4 fruit fly cellular contexts compared by ENCODE assay signal in genomic region chr2L:522752-523151, dm6.
TF ChIP-seq lines count a peak whose summit lies in the region.

No protein-coding gene starts in this region.

- peak; percentile 8 for TF ChIP-seq CTCF in whole organism, embryonic (GFP tag; optimal IDR thresholded peaks at IDR 0.05; lab: Kevin White, UChicago)

TF ChIP-seq in whole organism, embryonic, 481 proteins besides CTCF, POLR2A, EP300 and RAD21 (continues in another document):
- peak; percentile 62 for TF ChIP-seq CG10209 (GFP tag; optimal IDR thresholded peaks at IDR 0.05; lab: Kevin White, UChicago)
- no peak for TF ChIP-seq CG17568 (GFP tag; optimal IDR thresholded peaks at IDR 0.05; lab: Kevin White, UChicago)
- no peak for TF ChIP-seq CG6683 (GFP tag; optimal IDR thresholded peaks at IDR 0.05; lab: Kevin White, UChicago)
- no peak; the same call in none of the 2 replicates for TF ChIP-seq CG4360 (GFP tag; IDR thresholded peaks at IDR 0.05; lab: Robert Waterston, UW)
- TF ChIP-seq repo (GFP tag; optimal IDR thresholded peaks at IDR 0.05; lab: Kevin White, UChicago): no peak
- peak; percentile 40; the same call in 1 of the 2 replicates for TF ChIP-seq CG4730 (GFP tag; IDR thresholded peaks at IDR 0.05; lab: Robert Waterston, UW)
- TF ChIP-seq Aef1 (GFP tag; IDR thresholded peaks at IDR 0.05; lab: Robert Waterston, UW): no peak; the same call in 2 of the 3 replicates
- peak; percentile 58 for TF ChIP-seq CG2678 (tag; optimal IDR thresholded peaks at IDR 0.05; lab: Kevin White, UChicago)
- TF ChIP-seq nmo (GFP tag; optimal IDR thresholded peaks at IDR 0.05; lab: Kevin White, UChicago): peak; percentile 74
- no peak for TF ChIP-seq gcm2 (GFP tag; optimal IDR thresholded peaks at IDR 0.05; lab: Kevin White, UChicago)
- TF ChIP-seq D19A (tag; optimal IDR thresholded peaks at IDR 0.05; lab: Kevin White, UChicago): peak; percentile 28
- no peak for TF ChIP-seq Neu2 (GFP tag; optimal IDR thresholded peaks at IDR 0.05; lab: Kevin White, UChicago; ENCODE audit: borderline replicate concordance)
- peak; percentile 55 for TF ChIP-seq CG2875 (GFP tag; optimal IDR thresholded peaks at IDR 0.05; lab: Kevin White, UChicago)
- TF ChIP-seq gsb (GFP tag; IDR thresholded peaks at IDR 0.05; lab: Robert Waterston, UW): no peak
- peak; percentile 43 for TF ChIP-seq bcd (GFP tag; optimal IDR thresholded peaks at IDR 0.05; lab: Kevin White, UChicago)
- TF ChIP-seq CG4820 (GFP tag; optimal IDR thresholded peaks at IDR 0.05; lab: Kevin White, UChicago): peak; percentile 60
- TF ChIP-seq HLH54F (GFP tag; optimal IDR thresholded peaks at IDR 0.05; lab: Kevin White, UChicago): peak; percentile 25
- TF ChIP-seq CG31441 (GFP tag; IDR thresholded peaks at IDR 0.05; lab: Robert Waterston, UW): peak; percentile 74
- no peak for TF ChIP-seq Hr39 (optimal IDR thresholded peaks at IDR 0.05; lab: Kevin White, UChicago)
- no peak for TF ChIP-seq scrt (GFP tag; optimal IDR thresholded peaks at IDR 0.05; lab: Kevin White, UChicago)
- TF ChIP-seq chm (GFP tag; IDR thresholded peaks at IDR 0.05; lab: Robert Waterston, UW): peak; percentile 72
- TF ChIP-seq HmgD (GFP tag; optimal IDR thresholded peaks at IDR 0.05; lab: Kevin White, UChicago): no peak
- peak; percentile 91 for TF ChIP-seq sens (GFP tag; lab: Kevin White, UChicago)

TF ChIP-seq in whole organism, prepupa, 60 proteins besides CTCF, POLR2A, EP300 and RAD21 (continues in another document):
- TF ChIP-seq fkh (GFP tag; optimal IDR thresholded peaks at IDR 0.05; lab: Kevin White, UChicago) (no peak), achi (GFP tag; optimal IDR thresholded peaks at IDR 0.05; lab: Kevin White, UChicago) (peak; percentile 24), CG31627 (GFP tag; optimal IDR thresholded peaks at IDR 0.05; lab: Kevin White, UChicago) (peak; percentile 45), Hr39 (GFP tag; optimal IDR thresholded peaks at IDR 0.05; lab: Kevin White, UChicago) (peak; percentile 45), fd85E (GFP tag; optimal IDR thresholded peaks at IDR 0.05; lab: Kevin White, UChicago) (no peak), CG8319 (GFP tag; optimal IDR thresholded peaks at IDR 0.05; lab: Kevin White, UChicago) (peak; percentile 35), Eip93F (GFP tag; optimal IDR thresholded peaks at IDR 0.05; lab: Kevin White, UChicago) (no peak), vri (GFP tag; optimal IDR thresholded peaks at IDR 0.05; lab: Kevin White, UChicago) (no peak), Sox102F (GFP tag; optimal IDR thresholded peaks at IDR 0.05; lab: Kevin White, UChicago) (peak; percentile 50), CG6163 (GFP tag; IDR thresholded peaks at IDR 0.05; lab: Robert Waterston, UW) (peak; percentile 55; the same call in 1 of the 3 replicates), CG6276 (GFP tag; optimal IDR thresholded peaks at IDR 0.05; lab: Kevin White, UChicago) (peak; percentile 43), cyc (GFP tag; optimal IDR thresholded peaks at IDR 0.05; lab: Kevin White, UChicago) (peak; percentile 40), topi (GFP tag; optimal IDR thresholded peaks at IDR 0.05; lab: Kevin White, UChicago) (peak; percentile 47), CG8632 (GFP tag; optimal IDR thresholded peaks at IDR 0.05; lab: Kevin White, UChicago) (peak; percentile 50), Hr4 (GFP tag; optimal IDR thresholded peaks at IDR 0.05; lab: Kevin White, UChicago) (peak; percentile 43), CG9139 (GFP tag; optimal IDR thresholded peaks at IDR 0.05; lab: Kevin White, UChicago) (no peak), Eip78C (GFP tag; lab: Kevin White, UChicago) (peak; percentile 82), CG4318 (GFP tag; optimal IDR thresholded peaks at IDR 0.05; lab: Kevin White, UChicago) (peak; percentile 29), CG6854 (GFP tag; optimal IDR thresholded peaks at IDR 0.05; lab: Kevin White, UChicago) (no peak), CG3032 (tag; optimal IDR thresholded peaks at IDR 0.05; lab: Kevin White, UChicago) (peak; percentile 19), CG10669 (GFP tag; optimal IDR thresholded peaks at IDR 0.05; lab: Kevin White, UChicago) (peak; percentile 36), CG15336 (GFP tag; IDR thresholded peaks at IDR 0.05; lab: Robert Waterston, UW) (peak; percentile 48), Smox (GFP tag; optimal IDR thresholded peaks at IDR 0.05; lab: Kevin White, UChicago) (peak; percentile 14), net (GFP tag; optimal IDR thresholded peaks at IDR 0.05; lab: Kevin White, UChicago) (peak; percentile 27)

TF ChIP-seq in whole organism, pupa, 21 proteins besides CTCF, POLR2A, EP300 and RAD21:
- TF ChIP-seq CG4496 (GFP tag; IDR thresholded peaks at IDR 0.05; lab: Robert Waterston, UW) (no peak), CG14655 (GFP tag; optimal IDR thresholded peaks at IDR 0.05; lab: Kevin White, UChicago) (peak; percentile 72), CG32121 (GFP tag; IDR thresholded peaks at IDR 0.05; lab: Robert Waterston, UW) (0 out of 2 replicates have a peak, but pooled peaks have one; percentile 14), CG15710 (tag; optimal IDR thresholded peaks at IDR 0.05; lab: Kevin White, UChicago) (peak; percentile 48), CG8159 (tag; optimal IDR thresholded peaks at IDR 0.05; lab: Kevin White, UChicago) (peak; percentile 63), Ets98B (GFP tag; IDR thresholded peaks at IDR 0.05; lab: Robert Waterston, UW) (0 out of 2 replicates have a peak, but pooled peaks have one; percentile 5), EcR (GFP tag; optimal IDR thresholded peaks at IDR 0.05; lab: Kevin White, UChicago) (no peak), Snoo (tag; optimal IDR thresholded peaks at IDR 0.05; lab: Kevin White, UChicago) (peak; percentile 43), CG17806 (tag; optimal IDR thresholded peaks at IDR 0.05; lab: Kevin White, UChicago) (peak; percentile 66), Pif1A (GFP tag; optimal IDR thresholded peaks at IDR 0.05; lab: Kevin White, UChicago) (peak; percentile 33), Pif1B (GFP tag; optimal IDR thresholded peaks at IDR 0.05; lab: Kevin White, UChicago) (peak; percentile 51), CG12605 (GFP tag; IDR thresholded peaks at IDR 0.05; lab: Robert Waterston, UW) (peak; percentile 42; the same call in 1 of the 2 replicates), rn (GFP tag; IDR thresholded peaks at IDR 0.05; lab: Robert Waterston, UW) (no peak), gl (tag; optimal IDR thresholded peaks at IDR 0.05; lab: Kevin White, UChicago) (no peak), D1 (tag; optimal IDR thresholded peaks at IDR 0.05; lab: Kevin White, UChicago) (no peak), CG10348 (GFP tag; IDR thresholded peaks at IDR 0.05; lab: Robert Waterston, UW) (no peak), CG8301 (tag; optimal IDR thresholded peaks at IDR 0.05; lab: Kevin White, UChicago) (peak; percentile 57), fd96Ca (GFP tag; IDR thresholded peaks at IDR 0.05; lab: Robert Waterston, UW) (no peak; the same call in 2 of the 3 replicates), CG13204 (GFP tag; optimal IDR thresholded peaks at IDR 0.05; lab: Kevin White, UChicago) (no peak), CG34367 (tag; optimal IDR thresholded peaks at IDR 0.05; lab: Kevin White, UChicago) (peak; percentile 46), CG9948 (tag; optimal IDR thresholded peaks at IDR 0.05; lab: Kevin White, UChicago) (peak; percentile 55)

TF ChIP-seq in whole organism, wandering third instar larva, 38 proteins besides CTCF, POLR2A, EP300 and RAD21:
- TF ChIP-seq Myc (optimal IDR thresholded peaks at IDR 0.05; lab: Kevin White, UChicago): no peak
- TF ChIP-seq Hnf4 (GFP tag; optimal IDR thresholded peaks at IDR 0.05; lab: Kevin White, UChicago): peak; percentile 43
- TF ChIP-seq pan (optimal IDR thresholded peaks at IDR 0.05; lab: Kevin White, UChicago): no peak
- no peak for TF ChIP-seq lola (GFP tag; optimal IDR thresholded peaks at IDR 0.05; lab: Kevin White, UChicago)
- no peak for TF ChIP-seq usp (GFP tag; optimal IDR thresholded peaks at IDR 0.05; lab: Kevin White, UChicago)
- TF ChIP-seq Sp1 (GFP tag; optimal IDR thresholded peaks at IDR 0.05; lab: Kevin White, UChicago): peak; percentile 5
- peak; percentile 44 for TF ChIP-seq h (GFP tag; optimal IDR thresholded peaks at IDR 0.05; lab: Kevin White, UChicago)
- TF ChIP-seq rgr (GFP tag; optimal IDR thresholded peaks at IDR 0.05; lab: Kevin White, UChicago): peak; percentile 37
- peak; percentile 1 for TF ChIP-seq dmrt93B (GFP tag; optimal IDR thresholded peaks at IDR 0.05; lab: Kevin White, UChicago)
- TF ChIP-seq fru (GFP tag; optimal IDR thresholded peaks at IDR 0.05; lab: Kevin White, UChicago): no peak
- TF ChIP-seq brk (GFP tag; optimal IDR thresholded peaks at IDR 0.05; lab: Kevin White, UChicago): no peak
- TF ChIP-seq N (GFP tag; optimal IDR thresholded peaks at IDR 0.05; lab: Kevin White, UChicago): no peak
- TF ChIP-seq Dif (GFP tag; optimal IDR thresholded peaks at IDR 0.05; lab: Kevin White, UChicago; ENCODE audit: partially characterized antibody): no peak
- TF ChIP-seq ey (GFP tag; optimal IDR thresholded peaks at IDR 0.05; lab: Kevin White, UChicago): no peak
- TF ChIP-seq HLH106 (tag; optimal IDR thresholded peaks at IDR 0.05; lab: Kevin White, UChicago): peak; percentile 24
- TF ChIP-seq Vsx2 (GFP tag; optimal IDR thresholded peaks at IDR 0.05; lab: Kevin White, UChicago; ENCODE audit: partially characterized antibody): no peak
- TF ChIP-seq tai (GFP tag; optimal IDR thresholded peaks at IDR 0.05; lab: Kevin White, UChicago): no peak
- peak; percentile 27 for TF ChIP-seq br (GFP tag; optimal IDR thresholded peaks at IDR 0.05; lab: Kevin White, UChicago)
- TF ChIP-seq foxo (GFP tag; optimal IDR thresholded peaks at IDR 0.05; lab: Kevin White, UChicago): peak in 1 of 2 experiments; percentile 64
- no peak for TF ChIP-seq CG9705 (GFP tag; optimal IDR thresholded peaks at IDR 0.05; lab: Kevin White, UChicago)
- TF ChIP-seq CrebA (GFP tag; optimal IDR thresholded peaks at IDR 0.05; lab: Kevin White, UChicago; ENCODE audit: borderline replicate concordance): no peak
- no peak for TF ChIP-seq sage (GFP tag; optimal IDR thresholded peaks at IDR 0.05; lab: Kevin White, UChicago)

Comparison
In these comparisons a context has a peak if more than half of its experiments do, and no peak if none do; other contexts are left out.
1. Of the 7 proteins assayed by ChIP-seq in both whole organism, embryonic and whole organism, prepupa: peak only in whole organism, embryonic: Blimp-1; only in whole organism, prepupa: Hr39; in both: Gug and Sox102F; in neither: 3.